Worm (Caenorhabditis elegans): Measurements from ENCODE around the gene C01C4.3.

DNA sequence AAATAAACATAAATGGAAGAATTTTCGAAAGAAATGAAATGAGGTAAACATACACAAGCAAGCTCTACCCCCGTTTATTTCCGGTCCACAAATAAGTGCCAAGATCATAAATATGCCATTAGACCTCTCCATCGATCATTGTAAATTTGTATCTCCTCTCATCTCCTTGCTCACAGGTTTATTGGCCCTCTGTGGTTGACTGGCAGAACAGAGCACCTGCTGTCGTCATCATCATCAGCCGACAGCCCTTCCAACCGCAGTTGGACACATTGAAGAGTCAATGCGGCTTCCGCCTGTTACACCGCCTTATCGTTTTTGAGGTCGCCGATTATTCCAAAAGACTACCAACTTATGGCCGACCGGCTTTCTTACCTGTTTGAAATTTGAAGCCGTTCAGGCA is 41.9 kb downstream of the C01C4.3 start:
- TF ChIP-seq W03F9.2 (tag; optimal IDR thresholded peaks at IDR 0.05) (no peak), dao-5 (tag; optimal IDR thresholded peaks at IDR 0.05) (no peak)
